Fruit fly (Drosophila melanogaster) whole organism, pupa: ENCODE measurements around the gene fit.

Experiments
- CG12605 ChIP-seq: fragments of 200-800 bp; sonication (Bioruptor generic); IDR thresholded peaks from 2 replicates; pipeline ENCODE4 v1.3.6; 2022; ENCODE audit warnings: missing biosample characterization, missing genetic modification characterization
- CG13204 ChIP-seq: fragments of 200-800 bp; sonication (Bioruptor generic); optimal IDR thresholded peaks from 2 replicates; lab custom pipeline; 2018; ENCODE audit warnings: missing biosample characterization, mild to moderate bottlenecking, missing genetic modification characterization, moderate library complexity
- CG8301 ChIP-seq: fragments of 200-800 bp; sonication (Bioruptor generic); optimal IDR thresholded peaks from 2 replicates; lab custom pipeline; 2018; ENCODE audit warnings: missing biosample characterization, mild to moderate bottlenecking, missing genetic modification characterization
- D1 ChIP-seq: fragments of 200-800 bp; sonication (Bioruptor generic); optimal IDR thresholded peaks from 2 replicates; lab custom pipeline; 2018; ENCODE audit warnings: missing biosample characterization, mild to moderate bottlenecking, missing genetic modification characterization, moderate library complexity
- EcR ChIP-seq: fragments of 200-800 bp; sonication (Bioruptor generic); optimal IDR thresholded peaks from 3 replicates; lab custom pipeline; 2019; ENCODE audit warnings: missing biosample characterization, missing genetic modification characterization, mild to moderate bottlenecking, moderate library complexity, missing genetic modification reagents
- Ets98B ChIP-seq: fragments of 200-800 bp; sonication (Bioruptor generic); IDR thresholded peaks from 2 replicates; pipeline ENCODE4 v1.3.6; 2022; ENCODE audit warnings: missing biosample characterization, missing genetic modification characterization
- Pif1A ChIP-seq: fragments of 200-800 bp; sonication (Bioruptor generic); optimal IDR thresholded peaks from 3 replicates; lab custom pipeline; 2016; ENCODE audit warnings: missing biosample characterization, missing genetic modification characterization
- fd96Ca ChIP-seq: fragments of 200-800 bp; sonication (Bioruptor generic); IDR thresholded peaks from 3 replicates; pipeline ENCODE4 v1.3.6; 2022; ENCODE audit warnings: missing biosample characterization, missing genetic modification characterization

- peak; percentile 94 for TF ChIP-seq CG13204 (GFP tag; lab: Kevin White, UChicago)
- TF ChIP-seq D1 (tag; lab: Kevin White, UChicago), result peak; percentile 89
- peak; percentile 96 for TF ChIP-seq CG12605 (GFP tag; lab: Robert Waterston, UW)
- peak; percentile 96 for TF ChIP-seq CG8301 (tag; lab: Kevin White, UChicago)
- TF ChIP-seq Pif1A, result peak; percentile 97
- TF ChIP-seq EcR, result peak; percentile 47
- TF ChIP-seq fd96Ca (GFP tag; lab: Robert Waterston, UW), result peak; percentile 97
- TF ChIP-seq Ets98B (GFP tag; lab: Robert Waterston, UW), result peak; percentile 97
These were observed 13.3 kb upstream of the fit start for dm6 chr3R:21897565-21897964.
